Worm (Caenorhabditis elegans): ENCODE results near the gene srg-1.

The srg-1 gene

ce11 chrIII:6248064-6248687 lies 10.0 kb downstream of the srg-1 start, which contains the start of the genes gen-1 and stt-3:
Gene gen-1, minus strand, starts transcription at chrIII:6248158.
Gene stt-3, plus strand, starts transcription at chrIII:6248637.
- no peak for TF ChIP-seq elt-3 (tag; optimal IDR thresholded peaks at IDR 0.05)
- no peak for TF ChIP-seq sea-2 (GFP tag; optimal IDR thresholded peaks at IDR 0.05)
- TF ChIP-seq ZK546.5 (tag; optimal IDR thresholded peaks at IDR 0.05): no peak
- no peak for TF ChIP-seq fos-1 (tag; optimal IDR thresholded peaks at IDR 0.05)
- no peak for TF ChIP-seq aly-2 (tag; optimal IDR thresholded peaks at IDR 0.05)
- TF ChIP-seq nhr-77 (tag; optimal IDR thresholded peaks at IDR 0.05): no peak
- no peak for TF ChIP-seq snpc-4 (tag; optimal IDR thresholded peaks at IDR 0.05)
- no peak for TF ChIP-seq lsy-12 (tag; optimal IDR thresholded peaks at IDR 0.05)
- no peak for TF ChIP-seq jun-1 (tag; optimal IDR thresholded peaks at IDR 0.05)
- TF ChIP-seq mml-1 (tag; optimal IDR thresholded peaks at IDR 0.05): no peak
- TF ChIP-seq nfya-1 (tag; optimal IDR thresholded peaks at IDR 0.05; ENCODE audit: insufficient read depth): no peak
- peak; percentile 80 for TF ChIP-seq R02D3.7 (tag; optimal IDR thresholded peaks at IDR 0.05)
- TF ChIP-seq ztf-4 (tag; optimal IDR thresholded peaks at IDR 0.05): no peak
- TF ChIP-seq nhr-23 (tag; optimal IDR thresholded peaks at IDR 0.05): no peak
- no peak for TF ChIP-seq eor-1 (tag; optimal IDR thresholded peaks at IDR 0.05)
- no peak for TF ChIP-seq zag-1 (tag; optimal IDR thresholded peaks at IDR 0.05)
- no peak for TF ChIP-seq unc-62 (GFP tag; optimal IDR thresholded peaks at IDR 0.05)
- no peak for TF ChIP-seq nhr-43 (tag; optimal IDR thresholded peaks at IDR 0.05; ENCODE audit: poor library complexity, severe bottlenecking)
- TF ChIP-seq ceh-16 (tag; optimal IDR thresholded peaks at IDR 0.05): no peak
- peak; percentile 62 for TF ChIP-seq lin-15B (tag; optimal IDR thresholded peaks at IDR 0.05)
- TF ChIP-seq elt-2 (tag; optimal IDR thresholded peaks at IDR 0.05): peak; percentile 12
- no peak for TF ChIP-seq nhr-237 (tag; optimal IDR thresholded peaks at IDR 0.05)
- TF ChIP-seq lin-39 (tag; optimal IDR thresholded peaks at IDR 0.05): peak; percentile 69
- TF ChIP-seq nhr-12 (tag; optimal IDR thresholded peaks at IDR 0.05): no peak
- TF ChIP-seq ceh-82 (tag; optimal IDR thresholded peaks at IDR 0.05): no peak
- TF ChIP-seq daf-12 (tag; optimal IDR thresholded peaks at IDR 0.05): no peak
- no peak for TF ChIP-seq nhr-11 (tag; optimal IDR thresholded peaks at IDR 0.05)
- no peak for TF ChIP-seq skn-1 (tag; optimal IDR thresholded peaks at IDR 0.05)
- no peak for TF ChIP-seq unc-39 (tag; optimal IDR thresholded peaks at IDR 0.05)
- TF ChIP-seq pqm-1 (tag; optimal IDR thresholded peaks at IDR 0.05): no peak
- no peak for TF ChIP-seq nhr-67 (tag; optimal IDR thresholded peaks at IDR 0.05)
- no peak for TF ChIP-seq ceh-9 (tag; optimal IDR thresholded peaks at IDR 0.05)
- TF ChIP-seq ztf-11 (tag; optimal IDR thresholded peaks at IDR 0.05): no peak

DNA sequence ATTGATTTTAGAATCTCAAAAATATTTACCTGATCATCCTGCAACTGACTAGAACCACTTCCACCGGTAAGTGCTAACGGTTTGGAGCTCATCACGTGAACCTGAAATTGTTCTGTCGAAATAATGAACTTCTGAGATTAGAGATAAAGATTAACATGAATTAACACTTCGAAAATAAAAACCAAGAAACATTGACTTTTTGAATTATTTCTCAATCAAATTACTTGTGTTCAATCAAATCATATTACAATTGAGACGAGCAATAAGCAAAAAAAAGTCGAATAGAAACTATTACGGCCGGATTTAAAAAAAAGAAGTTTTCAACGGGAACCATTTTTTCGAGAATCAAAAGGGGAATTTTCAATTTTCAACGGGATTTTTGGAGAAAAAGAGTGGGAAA lies 12.4 kb downstream of the srg-1 start, which contains the start of gene bcas-2:
Gene bcas-2, minus strand, starts transcription at position 101 of the 400 bp plus-strand sequence.
- TF ChIP-seq zag-1 (tag; optimal IDR thresholded peaks at IDR 0.05) (no peak), lin-39 (tag; optimal IDR thresholded peaks at IDR 0.05) (no peak), ama-1 (optimal IDR thresholded peaks at IDR 0.05) (no peak), eor-1 (tag; optimal IDR thresholded peaks at IDR 0.05) (no peak), lin-15B (tag; optimal IDR thresholded peaks at IDR 0.05) (no peak), nhr-77 (tag; optimal IDR thresholded peaks at IDR 0.05) (no peak), ztf-11 (tag; optimal IDR thresholded peaks at IDR 0.05) (no peak), ceh-28 (tag; optimal IDR thresholded peaks at IDR 0.05) (no peak), ZK546.5 (tag; optimal IDR thresholded peaks at IDR 0.05) (no peak), daf-12 (tag; optimal IDR thresholded peaks at IDR 0.05) (no peak), mml-1 (tag; optimal IDR thresholded peaks at IDR 0.05) (no peak), hmg-11 (tag; optimal IDR thresholded peaks at IDR 0.05) (no peak), nhr-23 (tag; optimal IDR thresholded peaks at IDR 0.05) (no peak), jun-1 (tag; optimal IDR thresholded peaks at IDR 0.05) (no peak), fos-1 (tag; optimal IDR thresholded peaks at IDR 0.05) (no peak)

ce11 chrIII:6240528-6240927 lies 17.6 kb downstream of the srg-1 start, which contains the start of gene T12A2.3:
Gene T12A2.3, plus strand, starts transcription at chrIII:6240828.
- TF ChIP-seq elt-1 (tag; optimal IDR thresholded peaks at IDR 0.05): no peak
- no peak for TF ChIP-seq mdl-1 (tag; optimal IDR thresholded peaks at IDR 0.05)
- no peak for TF ChIP-seq nhr-43 (tag; optimal IDR thresholded peaks at IDR 0.05; ENCODE audit: poor library complexity, severe bottlenecking)
- TF ChIP-seq ceh-9 (tag; optimal IDR thresholded peaks at IDR 0.05): no peak
- no peak for TF ChIP-seq nhr-28 (tag; optimal IDR thresholded peaks at IDR 0.05)
- no peak for TF ChIP-seq eor-1 (tag; optimal IDR thresholded peaks at IDR 0.05)
- no peak for TF ChIP-seq tbx-2 (tag; optimal IDR thresholded peaks at IDR 0.05)
- TF ChIP-seq lin-15B (tag; optimal IDR thresholded peaks at IDR 0.05): no peak
- no peak for TF ChIP-seq nhr-12 (tag; optimal IDR thresholded peaks at IDR 0.05)
- TF ChIP-seq ztf-4 (tag; optimal IDR thresholded peaks at IDR 0.05): no peak
- TF ChIP-seq nfya-1 (tag; optimal IDR thresholded peaks at IDR 0.05; ENCODE audit: insufficient read depth): no peak
- TF ChIP-seq ceh-82 (tag; optimal IDR thresholded peaks at IDR 0.05): no peak
- no peak for TF ChIP-seq fkh-10 (GFP tag; optimal IDR thresholded peaks at IDR 0.05)
- no peak for TF ChIP-seq unc-39 (tag; optimal IDR thresholded peaks at IDR 0.05)
- TF ChIP-seq ztf-11 (tag; optimal IDR thresholded peaks at IDR 0.05): no peak
- TF ChIP-seq elt-3 (tag; optimal IDR thresholded peaks at IDR 0.05): no peak
- TF ChIP-seq unc-62 (GFP tag; optimal IDR thresholded peaks at IDR 0.05): no peak
- TF ChIP-seq lsy-12 (tag; optimal IDR thresholded peaks at IDR 0.05): no peak
- no peak for TF ChIP-seq daf-12 (tag; optimal IDR thresholded peaks at IDR 0.05)
